Fruit fly (Drosophila melanogaster) Kc167 (cell line): ENCODE measurements around the gene Sfp26Ad.

Experiments used
- Myc ChIP-seq: fragments of >200 bp; optimal IDR thresholded peaks from 2 replicates; lab custom pipeline; 2017; ENCODE audit warnings: missing external identifiers
- Sin3A ChIP-seq: fragments of >200 bp; optimal IDR thresholded peaks from 2 replicates; lab custom pipeline; 2018; ENCODE audit warnings: missing external identifiers
- h ChIP-seq: fragments of >200 bp; optimal IDR thresholded peaks from 3 replicates; lab custom pipeline; 2018; ENCODE audit warnings: missing external identifiers
- insv ChIP-seq: fragments of >200 bp; optimal IDR thresholded peaks from 3 replicates; lab custom pipeline; 2018; ENCODE audit warnings: missing external identifiers
- psq ChIP-seq: fragments of >200 bp; optimal IDR thresholded peaks from 2 replicates; lab custom pipeline; 2017; ENCODE audit warnings: missing external identifiers
- ttk ChIP-seq: sonication (Bioruptor generic); optimal IDR thresholded peaks from 2 replicates; lab custom pipeline; 2017; ENCODE audit warnings: missing external identifiers

Gene Sfp26Ad

DNA sequence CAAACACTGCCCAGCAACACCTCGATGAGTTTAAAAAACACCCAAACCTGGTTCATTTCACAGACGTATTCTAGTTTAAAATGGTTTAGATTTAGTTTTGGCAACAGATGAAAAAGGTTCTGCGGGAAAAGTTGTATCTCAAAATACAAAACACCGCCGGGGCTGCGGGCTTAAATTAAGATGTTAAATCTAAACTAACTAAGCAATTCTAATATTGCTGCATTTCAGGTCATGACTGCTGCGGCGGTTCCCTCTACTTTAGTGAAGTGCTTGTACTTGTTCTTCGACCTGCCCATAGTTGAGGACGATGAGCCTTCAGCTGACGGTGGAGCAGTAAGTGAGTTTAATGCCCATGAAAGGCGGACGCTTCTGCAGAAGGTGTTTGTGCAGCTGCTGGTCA is 32.9 kb downstream of the Sfp26Ad start, which contains the start of gene CG14000:
Gene CG14000 (minus strand): TSS at position 101 of the 400 bp plus-strand sequence.
- no peak for TF ChIP-seq ttk (lab: Kevin White, UChicago)
- TF ChIP-seq psq (lab: Kevin White, UChicago), result no peak
- TF ChIP-seq h (lab: Kevin White, UChicago), result no peak
- TF ChIP-seq insv (lab: Kevin White, UChicago), result no peak
- TF ChIP-seq Myc, result no peak
- TF ChIP-seq Sin3A (lab: Kevin White, UChicago), result no peak

DNA sequence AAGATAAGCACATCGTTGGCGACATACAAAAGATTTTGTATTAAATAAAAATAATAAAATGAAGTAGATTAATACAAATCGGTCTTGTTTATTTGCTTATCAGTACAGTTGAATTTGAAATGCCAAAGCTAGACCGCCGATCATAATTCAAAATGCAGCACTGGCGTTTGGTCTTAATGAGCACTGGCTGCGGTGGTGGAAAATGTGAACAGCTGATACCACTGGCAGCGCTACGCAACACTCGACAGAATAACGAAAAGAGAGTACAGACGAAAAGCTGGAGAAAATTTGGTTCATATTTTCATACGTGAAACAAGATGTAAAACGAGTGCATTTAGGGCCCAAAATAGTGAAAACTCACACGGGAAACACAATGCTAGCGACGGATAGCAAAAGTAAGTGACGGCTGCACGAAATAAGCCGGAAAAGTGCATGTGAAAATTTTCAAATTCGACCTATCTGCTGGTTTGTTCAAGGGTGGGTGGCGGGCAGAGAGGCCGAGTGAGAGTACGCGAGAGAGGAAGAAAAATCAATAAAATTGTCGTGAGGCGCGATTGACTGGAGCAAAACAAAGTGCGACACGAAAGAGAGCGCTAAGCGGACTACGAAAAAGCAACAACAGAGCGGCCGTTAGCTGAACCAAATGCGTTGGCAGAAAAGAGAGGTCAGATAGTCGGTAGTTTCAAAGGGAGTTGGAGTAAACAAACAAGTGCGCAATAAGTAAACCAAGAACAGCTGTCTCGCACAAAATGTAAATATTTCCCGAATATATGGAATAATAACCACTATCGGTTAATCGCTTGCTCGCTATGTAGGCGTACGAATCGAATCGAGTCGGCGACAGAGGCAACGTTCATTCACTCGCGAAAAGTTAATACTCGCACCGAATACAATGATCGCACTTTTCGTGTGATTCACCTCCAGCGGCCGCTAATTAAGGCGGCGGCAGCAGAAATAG is 35.9 kb downstream of the Sfp26Ad start, which contains the start of gene bchs:
Gene bchs (plus strand): TSS at position 277 of the 958 bp plus-strand sequence.
- TF ChIP-seq psq (lab: Kevin White, UChicago) (no peak), ttk (lab: Kevin White, UChicago) (no peak), insv (lab: Kevin White, UChicago) (no peak), Sin3A (lab: Kevin White, UChicago) (no peak), h (lab: Kevin White, UChicago) (no peak), Myc (no peak)

DNA sequence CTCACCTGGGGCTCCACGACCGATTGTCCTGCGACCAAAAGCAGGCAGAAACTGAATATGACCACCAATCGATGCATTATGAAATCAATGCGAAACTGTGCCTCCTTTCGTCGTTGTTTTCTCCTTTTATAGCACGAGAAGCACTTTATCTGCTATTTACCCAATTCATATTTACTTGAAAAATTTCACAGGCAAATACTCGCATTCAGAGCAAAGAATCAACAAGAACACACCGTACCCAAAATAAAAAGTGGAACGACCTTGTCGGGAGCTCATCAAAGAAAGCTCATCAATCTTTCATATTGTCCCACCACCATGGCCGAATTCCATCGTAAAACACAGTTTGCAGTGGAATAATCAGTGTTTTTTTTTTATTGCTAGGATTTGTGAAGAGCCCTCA is 38.5 kb downstream of the Sfp26Ad start, which contains the start of gene CG9021:
Gene CG9021 (minus strand): TSS at position 105 of the 400 bp plus-strand sequence.
- TF ChIP-seq Myc (no peak), psq (lab: Kevin White, UChicago) (no peak), insv (lab: Kevin White, UChicago) (no peak), h (lab: Kevin White, UChicago) (no peak)

DNA sequence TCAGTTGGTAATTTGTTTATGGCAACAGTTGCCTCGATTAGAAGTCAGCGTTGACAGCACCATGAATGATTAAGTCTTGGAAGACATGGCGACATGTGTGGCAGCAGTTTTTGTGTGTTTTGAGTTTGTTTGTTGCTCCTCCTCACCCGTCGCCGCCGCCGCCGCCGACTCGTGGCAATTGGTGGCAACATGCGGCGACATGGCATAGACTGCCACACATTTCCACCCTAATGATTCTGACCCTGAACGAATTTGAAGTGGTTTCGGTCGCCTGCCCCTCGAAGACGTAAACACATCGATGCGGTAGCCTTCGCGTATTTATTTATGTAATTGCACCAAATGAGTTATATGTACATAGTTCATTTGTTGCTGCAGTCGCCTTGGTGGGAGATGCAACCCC is 40.2 kb downstream of the Sfp26Ad start:
- no peak for TF ChIP-seq h (lab: Kevin White, UChicago)
- TF ChIP-seq ttk (lab: Kevin White, UChicago), result no peak
- no peak for TF ChIP-seq Myc
- TF ChIP-seq Sin3A (lab: Kevin White, UChicago), result no peak
- TF ChIP-seq psq (lab: Kevin White, UChicago), result no peak
- no peak for TF ChIP-seq insv (lab: Kevin White, UChicago)

DNA sequence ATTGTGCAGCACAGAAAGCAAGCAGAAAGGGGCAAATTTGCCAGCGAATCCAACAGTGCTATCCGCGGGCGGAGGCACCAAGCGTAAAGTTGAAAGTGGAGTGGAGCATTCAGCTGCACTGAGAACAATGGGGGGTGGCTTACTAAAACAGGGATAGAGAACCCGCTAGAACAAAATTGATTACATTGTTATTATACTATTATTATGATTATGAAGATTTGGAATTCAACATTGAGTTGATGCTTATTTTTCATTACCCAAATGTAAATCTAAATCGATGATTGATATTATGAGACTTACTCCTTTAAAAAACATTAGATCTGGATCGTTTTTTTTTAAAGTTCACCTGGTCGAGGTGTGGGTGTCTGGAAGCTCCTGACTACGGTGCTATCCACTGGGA is 41.6 kb downstream of the Sfp26Ad start:
- TF ChIP-seq h (lab: Kevin White, UChicago), result no peak
- no peak for TF ChIP-seq ttk (lab: Kevin White, UChicago)
- no peak for TF ChIP-seq psq (lab: Kevin White, UChicago)
- no peak for TF ChIP-seq insv (lab: Kevin White, UChicago)
- no peak for TF ChIP-seq Sin3A (lab: Kevin White, UChicago)
- no peak for TF ChIP-seq Myc

DNA sequence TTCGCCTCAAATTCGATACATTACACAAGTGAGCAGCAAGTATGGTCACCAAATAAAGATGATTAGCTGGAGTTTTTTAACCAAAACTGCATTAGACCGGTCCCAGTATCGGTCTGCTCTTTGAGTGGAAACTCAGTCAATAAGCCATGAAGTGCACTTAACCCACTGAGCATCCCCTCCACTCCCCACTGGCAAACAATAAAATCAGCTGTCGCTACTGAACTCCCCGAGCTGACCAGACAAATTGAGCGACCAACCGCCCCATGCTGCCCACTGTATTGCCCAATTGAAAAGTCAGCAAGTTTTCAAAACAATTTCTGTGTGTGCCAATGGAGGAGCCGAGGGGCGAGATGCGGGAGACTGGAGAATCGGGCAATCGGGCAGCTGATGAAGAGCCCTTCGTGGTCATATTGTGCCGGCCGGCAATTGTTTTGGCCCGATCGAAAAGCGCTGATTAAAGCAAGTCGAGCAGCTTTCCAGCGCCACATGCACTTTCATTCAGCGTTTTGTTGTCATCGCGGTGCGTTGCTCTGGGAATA is 43.9 kb downstream of the Sfp26Ad start:
- no peak for TF ChIP-seq psq (lab: Kevin White, UChicago)
- TF ChIP-seq Myc, result no peak
- no peak for TF ChIP-seq ttk (lab: Kevin White, UChicago)
- TF ChIP-seq Sin3A (lab: Kevin White, UChicago), result no peak
- TF ChIP-seq insv (lab: Kevin White, UChicago), result no peak
- no peak for TF ChIP-seq h (lab: Kevin White, UChicago)

DNA sequence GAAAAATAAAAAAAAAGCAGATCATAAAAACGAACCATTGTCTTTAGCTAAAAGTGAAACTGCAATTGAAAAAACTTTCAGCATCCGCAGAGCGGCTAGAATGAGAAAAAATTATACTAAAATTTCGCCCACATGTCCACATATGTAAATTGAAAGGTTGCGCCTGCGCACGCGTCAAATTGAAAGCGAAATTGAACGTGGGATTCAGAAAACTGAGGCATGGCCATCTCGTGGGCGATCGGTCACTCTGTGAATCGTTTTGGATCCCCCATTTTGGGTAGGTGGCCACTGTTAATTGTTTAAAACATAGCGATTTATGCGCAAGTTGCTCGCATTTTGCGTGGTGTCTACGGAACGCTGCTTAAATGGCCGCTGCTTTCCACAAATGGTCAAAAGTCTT is 48.6 kb downstream of the Sfp26Ad start:
- no peak for TF ChIP-seq ttk (lab: Kevin White, UChicago)
- no peak for TF ChIP-seq insv (lab: Kevin White, UChicago)
- TF ChIP-seq Sin3A (lab: Kevin White, UChicago), result no peak
- no peak for TF ChIP-seq psq (lab: Kevin White, UChicago)
- no peak for TF ChIP-seq Myc

DNA sequence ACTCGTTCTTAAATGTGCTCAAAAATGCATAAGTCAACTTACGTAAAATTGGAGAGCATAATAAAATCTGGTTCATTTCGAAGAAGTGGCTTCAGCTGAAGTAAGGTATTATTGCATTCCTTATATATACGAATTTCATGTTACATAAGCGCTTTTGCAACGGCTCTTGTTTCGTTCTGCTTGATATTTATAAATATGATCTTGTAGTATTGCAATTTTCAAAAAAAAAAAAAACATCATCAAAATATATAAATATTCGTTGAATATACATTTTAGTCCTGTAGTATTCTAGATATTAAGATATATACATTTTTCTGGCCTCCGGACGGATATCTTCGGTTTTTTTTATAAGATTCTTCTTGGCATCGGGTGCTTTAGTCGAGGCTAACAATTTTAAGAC is 49.3 kb downstream of the Sfp26Ad start, which contains the start of gene Acp26Aa:
Gene Acp26Aa (minus strand): TSS at position 101 of the 400 bp plus-strand sequence.
- TF ChIP-seq insv (lab: Kevin White, UChicago) (no peak), h (lab: Kevin White, UChicago) (no peak), psq (lab: Kevin White, UChicago) (no peak), Myc (no peak), Sin3A (lab: Kevin White, UChicago) (no peak), ttk (lab: Kevin White, UChicago) (no peak)

DNA sequence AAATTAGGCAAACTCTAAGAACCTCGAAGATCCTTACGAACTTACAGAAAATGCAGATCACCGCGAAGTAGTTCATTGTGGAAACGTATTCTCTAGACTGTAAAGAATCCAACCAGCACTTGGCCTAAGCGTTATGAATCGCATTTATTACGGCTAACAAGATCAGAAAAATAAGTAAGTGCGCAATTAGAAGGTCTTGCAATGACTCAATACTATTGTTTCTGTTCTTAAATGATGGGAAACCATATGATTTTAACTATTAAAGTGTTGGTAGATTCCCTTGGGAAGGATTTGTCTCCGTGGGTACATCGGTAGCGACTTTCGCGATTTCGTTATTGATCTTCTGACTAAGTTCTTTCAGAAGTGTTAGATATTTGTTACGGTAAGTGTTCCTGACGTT is 50.3 kb downstream of the Sfp26Ad start, which contains the start of gene Acp26Ab:
Gene Acp26Ab (minus strand): TSS at position 101 of the 400 bp plus-strand sequence.
- TF ChIP-seq insv (lab: Kevin White, UChicago), result no peak
- TF ChIP-seq Sin3A (lab: Kevin White, UChicago), result no peak
- no peak for TF ChIP-seq h (lab: Kevin White, UChicago)
- no peak for TF ChIP-seq ttk (lab: Kevin White, UChicago)
- no peak for TF ChIP-seq psq (lab: Kevin White, UChicago)
- TF ChIP-seq Myc, result no peak
